Fruit fly (Drosophila melanogaster) whole organism, embryonic: Measurements from ENCODE around the gene CG46270.

ENCODE experiments used
- Antp ChIP-seq: fragments of 200-800 bp; sonication (Bioruptor generic); optimal IDR thresholded peaks from 3 replicates; lab custom pipeline; 2016; ENCODE audit warnings: missing biosample characterization, missing genetic modification characterization
- Asciz ChIP-seq: fragments of 200-800 bp; sonication (Bioruptor generic); optimal IDR thresholded peaks from 2 replicates; lab custom pipeline; 2017; ENCODE audit warnings: missing biosample characterization, mild to moderate bottlenecking, missing genetic modification characterization, missing genetic modification reagents
- BtbVII ChIP-seq: fragments of 200-800 bp; sonication (Bioruptor generic); optimal IDR thresholded peaks from 3 replicates; lab custom pipeline; 2017; ENCODE audit warnings: missing biosample characterization, mild to moderate bottlenecking, missing genetic modification characterization
- CG10267 ChIP-seq: fragments of 200-800 bp; sonication (Bioruptor generic); optimal IDR thresholded peaks from 2 replicates; lab custom pipeline; 2018; ENCODE audit warnings: missing biosample characterization, mild to moderate bottlenecking, missing genetic modification characterization, moderate library complexity
- CG10979 ChIP-seq: fragments of 200-800 bp; sonication (Bioruptor generic); optimal IDR thresholded peaks from 2 replicates; lab custom pipeline; 2018; ENCODE audit warnings: missing biosample characterization, mild to moderate bottlenecking, missing genetic modification characterization, moderate library complexity
- CG13287 ChIP-seq: fragments of 200-800 bp; sonication (Bioruptor generic); IDR thresholded peaks from 2 replicates; pipeline ENCODE4 v1.3.6; 2022; ENCODE audit warnings: missing biosample characterization, missing genetic modification characterization; ENCODE audit not compliant: partially characterized antibody
- CG14860 ChIP-seq: fragments of 200-800 bp; sonication (Bioruptor generic); IDR thresholded peaks from 3 replicates; pipeline ENCODE4 v1.3.6; 2022; ENCODE audit warnings: missing biosample characterization, missing genetic modification characterization; ENCODE audit not compliant: partially characterized antibody
- CG14965 ChIP-seq: fragments of 200-800 bp; sonication (Bioruptor generic); optimal IDR thresholded peaks from 2 replicates; lab custom pipeline; 2016; ENCODE audit warnings: missing biosample characterization, missing genetic modification characterization, borderline replicate concordance
- CG1529 ChIP-seq: fragments of 200-800 bp; sonication (Bioruptor generic); optimal IDR thresholded peaks from 3 replicates; lab custom pipeline; 2018; ENCODE audit warnings: missing biosample characterization, missing genetic modification characterization
- CG3838 ChIP-seq: fragments of 200-800 bp; sonication (Bioruptor generic); optimal IDR thresholded peaks from 3 replicates; lab custom pipeline; 2016; ENCODE audit warnings: missing biosample characterization, missing genetic modification characterization
- CG4404 ChIP-seq: fragments of 200-800 bp; sonication (Bioruptor generic); IDR thresholded peaks from 2 replicates; pipeline ENCODE4 v1.3.6; 2022; ENCODE audit warnings: missing biosample characterization, missing genetic modification characterization
- CG5180 ChIP-seq: fragments of 200-800 bp; sonication (Bioruptor generic); optimal IDR thresholded peaks from 3 replicates; lab custom pipeline; 2017; ENCODE audit warnings: missing biosample characterization, missing genetic modification characterization, mild to moderate bottlenecking, moderate library complexity, missing genetic modification reagents
- CG7357 ChIP-seq: fragments of 200-800 bp; sonication (Bioruptor generic); IDR thresholded peaks from 3 replicates; pipeline ENCODE4 v1.3.6; 2022; ENCODE audit warnings: missing biosample characterization, missing genetic modification characterization
- CG8290 ChIP-seq, 3 experiments: fragments of 200-800 bp; sonication (Bioruptor generic); optimal IDR thresholded peaks; 2 replicates each; lab custom pipeline; 2016 to 2019; ENCODE audit warnings: missing biosample characterization in 3 of 3, missing genetic modification characterization in 3 of 3, mild to moderate bottlenecking in 2 of 3, moderate library complexity in 1 of 3
- CG8478 ChIP-seq: fragments of >200 bp; optimal IDR thresholded peaks from 2 replicates; lab custom pipeline; 2018
- CTCF ChIP-seq: fragments of 200-800 bp; sonication (Bioruptor generic); optimal IDR thresholded peaks from 2 replicates; lab custom pipeline; 2017; ENCODE audit warnings: missing biosample characterization, mild to moderate bottlenecking, missing genetic modification characterization, moderate library complexity
- Deaf1 ChIP-seq: fragments of 200-800 bp; optimal IDR thresholded peaks from 3 replicates; lab custom pipeline; 2019; ENCODE audit warnings: missing biosample characterization, mild to moderate bottlenecking, missing genetic modification characterization, moderate library complexity
- HHEX ChIP-seq: fragments of 200-800 bp; sonication (Bioruptor generic); optimal IDR thresholded peaks from 3 replicates; lab custom pipeline; 2017; ENCODE audit warnings: missing biosample characterization, mild to moderate bottlenecking, missing genetic modification characterization, missing genetic modification reagents
- MBD-R2 ChIP-seq: fragments of 200-800 bp; sonication (Bioruptor generic); IDR thresholded peaks from 2 replicates; pipeline ENCODE4 v1.3.6; 2022; ENCODE audit warnings: missing biosample characterization, missing genetic modification characterization
- Meics ChIP-seq: fragments of 200-800 bp; sonication (Bioruptor generic); optimal IDR thresholded peaks from 2 replicates; lab custom pipeline; 2017; ENCODE audit warnings: missing biosample characterization, mild to moderate bottlenecking, missing genetic modification characterization
- Pdp1 ChIP-seq, 2 experiments: fragments of 200-800 bp; sonication (Bioruptor generic); optimal IDR thresholded peaks; 3 replicates each; lab custom pipeline; 2016; ENCODE audit warnings: missing biosample characterization in 2 of 2, missing genetic modification characterization in 2 of 2, mild to moderate bottlenecking in 1 of 2, moderate library complexity in 1 of 2
- aop ChIP-seq: fragments of 200-800 bp; sonication (Bioruptor generic); IDR thresholded peaks from 2 replicates; pipeline ENCODE4 v1.3.6; 2022; ENCODE audit warnings: missing biosample characterization, missing genetic modification characterization
- cg ChIP-seq: fragments of 200-800 bp; sonication (Bioruptor generic); optimal IDR thresholded peaks from 3 replicates; lab custom pipeline; 2019; ENCODE audit warnings: missing biosample characterization, mild to moderate bottlenecking, missing genetic modification characterization, moderate library complexity
- chm ChIP-seq: fragments of 200-800 bp; sonication (Bioruptor generic); IDR thresholded peaks from 2 replicates; pipeline ENCODE4 v1.3.6; 2022; ENCODE audit warnings: missing biosample characterization, missing genetic modification characterization
- cwo ChIP-seq: fragments of 200-800 bp; sonication (Bioruptor generic); optimal IDR thresholded peaks from 3 replicates; lab custom pipeline; 2017; ENCODE audit warnings: missing biosample characterization, missing genetic modification characterization, mild to moderate bottlenecking, moderate library complexity, missing genetic modification reagents
- disco-r ChIP-seq: fragments of 200-800 bp; sonication (Bioruptor generic); optimal IDR thresholded peaks from 2 replicates; lab custom pipeline; 2016; ENCODE audit warnings: missing biosample characterization, missing genetic modification characterization
- dmrt99B ChIP-seq: fragments of 200-800 bp; sonication (Bioruptor generic); optimal IDR thresholded peaks from 2 replicates; lab custom pipeline; 2018; ENCODE audit warnings: missing biosample characterization, mild to moderate bottlenecking, missing genetic modification characterization, moderate library complexity
- en ChIP-seq: fragments of 200-800 bp; sonication (Bioruptor generic); optimal IDR thresholded peaks from 2 replicates; lab custom pipeline; 2016; ENCODE audit warnings: missing biosample characterization, missing genetic modification characterization
- exex ChIP-seq: fragments of 200-800 bp; sonication (Bioruptor generic); optimal IDR thresholded peaks from 4 replicates; lab custom pipeline; 2018; ENCODE audit warnings: missing biosample characterization, mild to moderate bottlenecking, missing genetic modification characterization, moderate library complexity
- fd3F ChIP-seq: fragments of 200-800 bp; sonication (Bioruptor generic); optimal IDR thresholded peaks from 2 replicates; lab custom pipeline; 2018; ENCODE audit warnings: missing biosample characterization, mild to moderate bottlenecking, missing genetic modification characterization, moderate library complexity
- gce ChIP-seq: fragments of 200-800 bp; sonication (Bioruptor generic); IDR thresholded peaks from 3 replicates; pipeline ENCODE4 v1.3.6; 2022; ENCODE audit warnings: missing biosample characterization, missing genetic modification characterization
- grau ChIP-seq: fragments of 200-800 bp; optimal IDR thresholded peaks from 3 replicates; lab custom pipeline; 2019; ENCODE audit warnings: missing biosample characterization, mild to moderate bottlenecking, missing genetic modification characterization, moderate library complexity
- kni ChIP-seq: fragments of 200-800 bp; sonication (Bioruptor generic); optimal IDR thresholded peaks from 3 replicates; lab custom pipeline; 2017; ENCODE audit warnings: mild to moderate bottlenecking, missing biosample characterization, missing genetic modification reagents, missing genetic modification characterization
- lab ChIP-seq: fragments of 200-800 bp; sonication (Bioruptor generic); optimal IDR thresholded peaks from 3 replicates; lab custom pipeline; 2017; ENCODE audit warnings: missing biosample characterization, missing genetic modification characterization, mild to moderate bottlenecking, moderate library complexity, missing genetic modification reagents
- lmd ChIP-seq: fragments of 200-800 bp; sonication (Bioruptor generic); IDR thresholded peaks from 2 replicates; pipeline ENCODE4 v1.3.6; 2022; ENCODE audit warnings: missing biosample characterization, missing genetic modification characterization
- odd ChIP-seq: fragments of 200-800 bp; sonication (Bioruptor generic); optimal IDR thresholded peaks from 2 replicates; lab custom pipeline; 2017; ENCODE audit warnings: missing biosample characterization, mild to moderate bottlenecking, missing genetic modification characterization
- pzg ChIP-seq: fragments of 200-800 bp; sonication (Bioruptor generic); optimal IDR thresholded peaks from 3 replicates; lab custom pipeline; 2018; ENCODE audit warnings: missing biosample characterization, mild to moderate bottlenecking, missing genetic modification characterization, moderate library complexity
- row ChIP-seq: fragments of 200-800 bp; sonication (Bioruptor generic); IDR thresholded peaks from 3 replicates; pipeline ENCODE4 v1.3.6; 2022; ENCODE audit warnings: missing biosample characterization, missing genetic modification characterization
- tin ChIP-seq: fragments of 200-800 bp; sonication (Bioruptor generic); optimal IDR thresholded peaks from 3 replicates; lab custom pipeline; 2016; ENCODE audit warnings: missing biosample characterization, missing genetic modification characterization
- vvl ChIP-seq: fragments of 200-800 bp; sonication (Bioruptor generic); IDR thresholded peaks from 2 replicates; pipeline ENCODE4 v1.3.6; 2022; ENCODE audit warnings: missing biosample characterization, missing genetic modification characterization
- zen2 ChIP-seq: fragments of 200-800 bp; sonication (Bioruptor generic); IDR thresholded peaks from 3 replicates; pipeline ENCODE4 v1.3.6; 2022; ENCODE audit warnings: missing biosample characterization, missing genetic modification characterization; ENCODE audit not compliant: partially characterized antibody
- zfh2 ChIP-seq: fragments of 200-800 bp; sonication (Bioruptor generic); optimal IDR thresholded peaks from 2 replicates; lab custom pipeline; 2016; ENCODE audit warnings: missing biosample characterization, missing genetic modification characterization

Gene CG46270

DNA sequence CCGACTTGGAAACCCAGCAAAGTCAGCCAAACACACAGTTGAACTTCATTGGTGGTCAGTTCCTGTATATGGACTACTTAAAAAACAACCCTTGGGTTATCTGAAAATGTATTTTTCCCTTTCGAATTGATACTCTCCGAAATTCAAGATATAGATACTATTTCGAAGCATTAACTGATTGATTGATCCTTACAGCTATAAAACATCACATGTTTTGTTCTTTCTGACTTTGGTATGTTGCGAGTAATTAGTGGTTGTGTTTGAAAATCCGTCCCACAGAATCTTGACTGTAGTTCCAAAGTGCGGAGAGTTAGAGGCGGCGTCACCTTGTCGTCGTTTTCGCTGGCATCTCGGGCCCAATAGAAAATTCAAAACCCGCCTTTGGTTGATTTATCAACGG, 48.2 kb downstream of the CG46270 start (continued):
- TF ChIP-seq HHEX (GFP tag; lab: Kevin White, UChicago) (peak; percentile 20), vvl (GFP tag; lab: Robert Waterston, UW) (no peak), CG14965 (GFP tag; lab: Kevin White, UChicago) (no peak), chm (GFP tag; lab: Robert Waterston, UW) (no peak), Deaf1 (no peak), grau (tag; lab: Kevin White, UChicago) (peak; percentile 86), CG8478 (no peak), CG10979 (no peak), lmd (GFP tag; lab: Robert Waterston, UW) (no peak), gce (GFP tag; lab: Robert Waterston, UW) (no peak), row (no peak), CG13287 (GFP tag; lab: Robert Waterston, UW) (no peak), kni (GFP tag; lab: Kevin White, UChicago) (no peak), exex (tag; lab: Kevin White, UChicago) (no peak), CG10267 (tag; lab: Kevin White, UChicago) (no peak), CG4404 (GFP tag; lab: Robert Waterston, UW) (no peak), zen2 (GFP tag; lab: Robert Waterston, UW) (no peak), BtbVII (GFP tag; lab: Kevin White, UChicago) (no peak), fd3F (peak; percentile 21), Asciz (no peak), disco-r (no peak), aop (GFP tag; lab: Robert Waterston, UW) (no peak), Meics (GFP tag; lab: Kevin White, UChicago) (no peak), en (GFP tag; lab: Kevin White, UChicago) (no peak), CG3838 (GFP tag; lab: Kevin White, UChicago) (no peak), CG14860 (GFP tag; lab: Robert Waterston, UW) (no peak)

DNA sequence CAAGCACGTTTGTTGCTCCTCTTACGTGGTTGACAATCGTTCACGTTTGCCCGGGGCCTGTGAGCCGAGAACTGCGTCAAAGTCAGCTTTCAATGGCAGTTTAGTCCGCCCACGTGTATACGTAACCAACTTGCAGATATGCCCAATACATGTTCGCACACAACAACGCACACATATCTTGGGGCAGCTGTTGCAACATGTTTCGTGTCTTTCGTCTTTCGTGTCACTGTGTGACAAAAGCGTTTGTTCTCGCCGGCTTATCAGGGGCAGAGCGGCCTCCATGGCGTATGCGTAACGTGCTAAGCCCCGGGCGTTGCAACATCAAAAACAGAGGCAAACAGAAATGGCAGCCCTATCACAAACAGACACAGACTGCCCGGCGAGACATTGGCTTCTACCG, 48.8 kb downstream of the CG46270 start:
- no peak for TF ChIP-seq row
- TF ChIP-seq Asciz, result no peak
- no peak for TF ChIP-seq MBD-R2 (GFP tag; lab: Robert Waterston, UW)
- TF ChIP-seq pzg, result no peak
- TF ChIP-seq cwo, result peak; percentile 58
- TF ChIP-seq CTCF (GFP tag; lab: Kevin White, UChicago), result no peak
- TF ChIP-seq dmrt99B (tag; lab: Kevin White, UChicago), result no peak
- TF ChIP-seq CG8290 (GFP tag; optimal IDR thresholded peaks at IDR 0.05; lab: Kevin White, UChicago), result no peak
- TF ChIP-seq CG8290 (tag; optimal IDR thresholded peaks at IDR 0.05; lab: Kevin White, UChicago), result peak in 1 of 2 experiments; percentile 2
- no peak for TF ChIP-seq zfh2 (GFP tag; lab: Kevin White, UChicago)
- no peak for TF ChIP-seq CG1529 (GFP tag; lab: Kevin White, UChicago)
- no peak for TF ChIP-seq tin (GFP tag; lab: Kevin White, UChicago)
- no peak for TF ChIP-seq odd (GFP tag; lab: Kevin White, UChicago)
- TF ChIP-seq cg (GFP tag; lab: Kevin White, UChicago), result peak; percentile 16
- peak in 1 of 2 experiments; percentile 64 for TF ChIP-seq Pdp1 (GFP tag; optimal IDR thresholded peaks at IDR 0.05; lab: Kevin White, UChicago)
- TF ChIP-seq CG7357, result no peak
- peak; percentile 95 for TF ChIP-seq CG5180
- TF ChIP-seq lab (GFP tag; lab: Kevin White, UChicago), result no peak
- no peak for TF ChIP-seq Antp (GFP tag; lab: Kevin White, UChicago)
- TF ChIP-seq kni (GFP tag; lab: Kevin White, UChicago), result peak; percentile 38
